Fruit fly (Drosophila melanogaster) whole organism, embryonic: ENCODE data around the gene CG8329.

Experiments
- B-H2 ChIP-seq: fragments of 200-800 bp; sonication (Bioruptor generic); optimal IDR thresholded peaks from 2 replicates; lab custom pipeline; 2018; ENCODE audit warnings: missing biosample characterization, mild to moderate bottlenecking, missing genetic modification characterization
- Bdp1 ChIP-seq: fragments of 200-800 bp; sonication (Bioruptor generic); optimal IDR thresholded peaks from 3 replicates; lab custom pipeline; 2016; ENCODE audit warnings: missing biosample characterization, missing genetic modification characterization
- CG10543 ChIP-seq: fragments of 200-800 bp; sonication (Bioruptor generic); optimal IDR thresholded peaks from 3 replicates; lab custom pipeline; 2017; ENCODE audit warnings: missing biosample characterization, mild to moderate bottlenecking, missing genetic modification characterization, moderate library complexity
- CG11093 ChIP-seq: fragments of 200-800 bp; sonication (Bioruptor generic); IDR thresholded peaks from 3 replicates; pipeline ENCODE4 v1.3.6; 2022; ENCODE audit warnings: missing biosample characterization, missing genetic modification characterization
- CG11723 ChIP-seq: fragments of 200-800 bp; sonication (Bioruptor generic); optimal IDR thresholded peaks from 2 replicates; lab custom pipeline; 2017; ENCODE audit warnings: missing biosample characterization, mild to moderate bottlenecking, missing genetic modification characterization
- CG14667 ChIP-seq: fragments of 200-800 bp; sonication (Bioruptor generic); IDR thresholded peaks from 2 replicates; pipeline ENCODE4 v1.3.6; 2022; ENCODE audit warnings: missing biosample characterization, missing genetic modification characterization
- CG18262 ChIP-seq: fragments of 200-800 bp; optimal IDR thresholded peaks from 3 replicates; lab custom pipeline; 2019; ENCODE audit warnings: missing biosample characterization, mild to moderate bottlenecking, missing genetic modification characterization, moderate library complexity
- CG31388 ChIP-seq: fragments of 200-800 bp; sonication (Bioruptor generic); optimal IDR thresholded peaks from 2 replicates; lab custom pipeline; 2016; ENCODE audit warnings: missing biosample characterization, missing genetic modification characterization
- CG34376 ChIP-seq: fragments of 200-800 bp; sonication (Bioruptor generic); optimal IDR thresholded peaks from 2 replicates; lab custom pipeline; 2018; ENCODE audit warnings: missing biosample characterization, mild to moderate bottlenecking, missing genetic modification characterization
- CG34422 ChIP-seq: fragments of 200-800 bp; sonication (Bioruptor generic); IDR thresholded peaks from 3 replicates; pipeline ENCODE4 v1.3.6; 2022; ENCODE audit warnings: missing biosample characterization, missing genetic modification characterization
- CG4328 ChIP-seq: fragments of 200-800 bp; sonication (Bioruptor generic); optimal IDR thresholded peaks from 3 replicates; lab custom pipeline; 2017; ENCODE audit warnings: missing biosample characterization, missing genetic modification reagents, missing genetic modification characterization
- CG7556 ChIP-seq: fragments of 200-800 bp; sonication (Bioruptor generic); optimal IDR thresholded peaks from 2 replicates; lab custom pipeline; 2017; ENCODE audit warnings: missing biosample characterization, mild to moderate bottlenecking, missing genetic modification characterization
- CG7786 ChIP-seq: fragments of 200-800 bp; sonication (Bioruptor generic); optimal IDR thresholded peaks from 2 replicates; lab custom pipeline; 2016; ENCODE audit warnings: missing biosample characterization, missing genetic modification characterization
- CG9727 ChIP-seq: fragments of 200-800 bp; sonication (Bioruptor generic); optimal IDR thresholded peaks from 3 replicates; lab custom pipeline; 2017; ENCODE audit warnings: missing biosample characterization, mild to moderate bottlenecking, missing genetic modification characterization
- Dek ChIP-seq: fragments of 200-800 bp; sonication (Bioruptor generic); optimal IDR thresholded peaks from 3 replicates; lab custom pipeline; 2019; ENCODE audit warnings: missing biosample characterization, mild to moderate bottlenecking, missing genetic modification characterization, moderate library complexity
- E2f2 ChIP-seq: fragments of 200-800 bp; sonication (Bioruptor generic); IDR thresholded peaks from 2 replicates; pipeline ENCODE4 v1.3.6; 2022; ENCODE audit warnings: missing biosample characterization, missing genetic modification characterization
- Hand ChIP-seq: fragments of 200-800 bp; sonication (Bioruptor generic); optimal IDR thresholded peaks from 2 replicates; lab custom pipeline; 2017; ENCODE audit warnings: mild to moderate bottlenecking, missing biosample characterization, missing genetic modification reagents, missing genetic modification characterization
- Hr51 ChIP-seq, 2 experiments: fragments of 200-800 bp; sonication (Bioruptor generic); optimal IDR thresholded peaks; 2 replicates in 1 of 2; 3 replicates in 1 of 2; lab custom pipeline; 2016 to 2018; ENCODE audit warnings: missing biosample characterization in 2 of 2, missing genetic modification characterization in 2 of 2, mild to moderate bottlenecking in 1 of 2, moderate library complexity in 1 of 2
- Hr78 ChIP-seq, 2 experiments: fragments of 200-800 bp in 1 of 2; fragments of >200 bp in 1 of 2; sonication (Bioruptor generic) in 1 of 2; optimal IDR thresholded peaks; 2 replicates each; lab custom pipeline; 2017 to 2019; ENCODE audit warnings: missing biosample characterization in 2 of 2, missing genetic modification characterization in 2 of 2, mild to moderate bottlenecking in 1 of 2, moderate library complexity in 1 of 2
- Hsf ChIP-seq: fragments of 200-800 bp; sonication (Bioruptor generic); optimal IDR thresholded peaks from 3 replicates; lab custom pipeline; 2016; ENCODE audit warnings: missing biosample characterization, missing genetic modification characterization
- Med ChIP-seq: fragments of 200-800 bp; sonication (Bioruptor generic); peaks from one replicate; lab custom pipeline; 2016; ENCODE audit warnings: missing biosample characterization, missing genetic modification characterization, mild to moderate bottlenecking, inconsistent platforms, moderate library complexity
- Nf-YB ChIP-seq: fragments of 200-800 bp; sonication (Bioruptor generic); optimal IDR thresholded peaks from 3 replicates; lab custom pipeline; 2019; ENCODE audit warnings: missing biosample characterization, mild to moderate bottlenecking, missing genetic modification characterization, moderate library complexity
- PHDP ChIP-seq: fragments of 200-800 bp; sonication (Bioruptor generic); optimal IDR thresholded peaks from 3 replicates; lab custom pipeline; 2018; ENCODE audit warnings: missing biosample characterization, mild to moderate bottlenecking, missing genetic modification characterization, moderate library complexity
- Pdp1 ChIP-seq, 2 experiments: fragments of 200-800 bp; sonication (Bioruptor generic); optimal IDR thresholded peaks; 3 replicates each; lab custom pipeline; 2016; ENCODE audit warnings: missing biosample characterization in 2 of 2, missing genetic modification characterization in 2 of 2, mild to moderate bottlenecking in 1 of 2, moderate library complexity in 1 of 2
- Taf1 ChIP-seq: fragments of 200-800 bp; sonication (Bioruptor generic); IDR thresholded peaks from 2 replicates; pipeline ENCODE4 v1.3.6; 2022; ENCODE audit warnings: missing biosample characterization, missing genetic modification characterization
- bbx ChIP-seq: fragments of 200-800 bp; sonication (Bioruptor generic); IDR thresholded peaks from 2 replicates; pipeline ENCODE4 v1.3.6; 2022; ENCODE audit warnings: missing biosample characterization, missing genetic modification characterization; ENCODE audit not compliant: partially characterized antibody
- cad ChIP-seq: fragments of >200 bp; optimal IDR thresholded peaks from 2 replicates; lab custom pipeline; 2017; ENCODE audit warnings: missing biosample characterization, missing genetic modification characterization
- cg ChIP-seq: fragments of 200-800 bp; sonication (Bioruptor generic); optimal IDR thresholded peaks from 3 replicates; lab custom pipeline; 2019; ENCODE audit warnings: missing biosample characterization, mild to moderate bottlenecking, missing genetic modification characterization, moderate library complexity
- crp ChIP-seq, 2 experiments: fragments of 200-800 bp; sonication (Bioruptor generic); optimal IDR thresholded peaks; 2 replicates in 1 of 2; 3 replicates in 1 of 2; lab custom pipeline; 2017; ENCODE audit warnings: missing biosample characterization in 2 of 2, missing genetic modification characterization in 2 of 2, mild to moderate bottlenecking in 1 of 2, moderate library complexity in 1 of 2
- cwo ChIP-seq: fragments of 200-800 bp; sonication (Bioruptor generic); optimal IDR thresholded peaks from 3 replicates; lab custom pipeline; 2017; ENCODE audit warnings: missing biosample characterization, missing genetic modification characterization, mild to moderate bottlenecking, moderate library complexity, missing genetic modification reagents
- da ChIP-seq: fragments of 200-800 bp; sonication (Bioruptor generic); optimal IDR thresholded peaks from 2 replicates; lab custom pipeline; 2016; ENCODE audit warnings: missing biosample characterization, missing genetic modification characterization
- fd64A ChIP-seq: fragments of 200-800 bp; sonication (Bioruptor generic); optimal IDR thresholded peaks from 3 replicates; lab custom pipeline; 2018; ENCODE audit warnings: missing biosample characterization, mild to moderate bottlenecking, missing genetic modification characterization
- her ChIP-seq: fragments of 200-800 bp; sonication (Bioruptor generic); optimal IDR thresholded peaks from 2 replicates; lab custom pipeline; 2016; ENCODE audit warnings: missing biosample characterization, missing genetic modification characterization
- klu ChIP-seq: fragments of 200-800 bp; sonication (Bioruptor generic); IDR thresholded peaks from 2 replicates; pipeline ENCODE4 v1.3.6; 2022; ENCODE audit warnings: missing biosample characterization, missing genetic modification characterization
- psq ChIP-seq: fragments of 200-800 bp; sonication (Bioruptor generic); optimal IDR thresholded peaks from 2 replicates; lab custom pipeline; 2017; ENCODE audit warnings: missing biosample characterization, missing genetic modification characterization
- ranshi ChIP-seq: fragments of 200-800 bp; sonication (Bioruptor generic); IDR thresholded peaks from 2 replicates; pipeline ENCODE4 v1.3.6; 2022; ENCODE audit warnings: missing biosample characterization, missing genetic modification characterization
- sens ChIP-seq: fragments of 200-800 bp; sonication (Bioruptor generic); peaks from one replicate; lab custom pipeline; 2016; ENCODE audit warnings: missing biosample characterization, missing genetic modification characterization
- sens-2 ChIP-seq: fragments of 200-800 bp; sonication (Bioruptor generic); IDR thresholded peaks from 2 replicates; pipeline ENCODE4 v1.3.6; 2022; ENCODE audit warnings: missing biosample characterization, missing genetic modification characterization
- sisA ChIP-seq: fragments of 200-800 bp; sonication (Bioruptor generic); IDR thresholded peaks from 2 replicates; pipeline ENCODE4 v1.3.6; 2022; ENCODE audit warnings: missing biosample characterization, missing genetic modification characterization
- sug ChIP-seq: fragments of 200-800 bp; optimal IDR thresholded peaks from 2 replicates; lab custom pipeline; 2019; ENCODE audit warnings: missing biosample characterization, mild to moderate bottlenecking, missing genetic modification characterization, moderate library complexity
- unpg ChIP-seq: fragments of 200-800 bp; sonication (Bioruptor generic); optimal IDR thresholded peaks from 3 replicates; lab custom pipeline; 2018; ENCODE audit warnings: missing biosample characterization, mild to moderate bottlenecking, missing genetic modification characterization, moderate library complexity
- z ChIP-seq: fragments of 200-800 bp; sonication (Bioruptor generic); IDR thresholded peaks from 3 replicates; pipeline ENCODE4 v1.3.6; 2022; ENCODE audit warnings: missing biosample characterization, missing genetic modification characterization

Gene CG8329

DNA sequence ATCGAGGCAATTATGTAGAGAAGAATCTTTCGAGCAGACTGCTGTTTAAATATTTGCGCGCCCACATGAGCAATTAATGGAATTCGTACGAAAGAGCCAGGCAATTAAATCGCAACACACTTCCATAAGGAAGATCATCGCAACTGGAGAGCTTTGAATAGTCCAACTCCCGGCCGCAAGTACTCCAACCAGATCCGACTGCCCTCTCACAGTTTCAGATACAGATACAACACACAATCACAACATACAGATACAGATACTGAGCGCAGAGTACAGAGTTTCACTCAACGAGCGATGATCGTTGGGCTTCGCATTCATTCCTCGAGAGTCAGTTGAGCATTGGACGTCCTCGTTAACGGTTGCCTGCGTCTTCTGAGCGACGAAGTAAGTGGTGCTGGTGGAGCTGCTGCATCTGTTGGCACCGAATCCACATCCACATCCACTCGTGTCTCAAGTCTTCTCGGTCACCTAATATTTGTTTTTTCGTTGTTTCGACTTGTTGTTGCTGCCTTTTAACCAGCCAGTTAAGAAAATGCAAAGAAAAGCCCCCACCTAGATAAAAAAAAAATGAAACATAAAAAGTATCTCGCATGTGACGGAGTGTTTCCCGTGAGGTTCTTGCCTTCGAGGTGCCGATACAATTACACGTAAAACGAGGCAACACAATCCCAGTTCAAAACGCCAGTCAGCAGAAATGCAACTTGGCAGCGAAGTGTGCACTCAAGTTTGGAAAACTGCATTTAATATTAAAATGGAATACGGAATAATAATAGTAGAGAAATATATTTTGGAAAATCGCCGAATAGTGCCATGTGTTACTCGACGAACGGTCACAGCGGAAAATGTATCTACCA is 23.1 kb upstream of the CG8329 start, which contains the start of gene LanB2 (continued):
- TF ChIP-seq CG11723 (GFP tag; lab: Kevin White, UChicago), result no peak
- peak; percentile 47 for TF ChIP-seq B-H2 (GFP tag; lab: Kevin White, UChicago)
- TF ChIP-seq ranshi, result no peak
- no peak for TF ChIP-seq Hr51 (GFP tag; optimal IDR thresholded peaks at IDR 0.05; lab: Kevin White, UChicago)
- no peak for TF ChIP-seq Bdp1 (GFP tag; lab: Kevin White, UChicago)
- no peak for TF ChIP-seq da (GFP tag; lab: Kevin White, UChicago)
- no peak for TF ChIP-seq CG18262 (tag; lab: Kevin White, UChicago)
- no peak for TF ChIP-seq CG11093 (GFP tag; lab: Robert Waterston, UW)
- peak; percentile 63 for TF ChIP-seq CG34376 (GFP tag; lab: Kevin White, UChicago)
- no peak for TF ChIP-seq CG4328 (GFP tag; lab: Kevin White, UChicago)
- peak; percentile 45 for TF ChIP-seq Hand (GFP tag; lab: Kevin White, UChicago)
- no peak for TF ChIP-seq Hsf

DNA sequence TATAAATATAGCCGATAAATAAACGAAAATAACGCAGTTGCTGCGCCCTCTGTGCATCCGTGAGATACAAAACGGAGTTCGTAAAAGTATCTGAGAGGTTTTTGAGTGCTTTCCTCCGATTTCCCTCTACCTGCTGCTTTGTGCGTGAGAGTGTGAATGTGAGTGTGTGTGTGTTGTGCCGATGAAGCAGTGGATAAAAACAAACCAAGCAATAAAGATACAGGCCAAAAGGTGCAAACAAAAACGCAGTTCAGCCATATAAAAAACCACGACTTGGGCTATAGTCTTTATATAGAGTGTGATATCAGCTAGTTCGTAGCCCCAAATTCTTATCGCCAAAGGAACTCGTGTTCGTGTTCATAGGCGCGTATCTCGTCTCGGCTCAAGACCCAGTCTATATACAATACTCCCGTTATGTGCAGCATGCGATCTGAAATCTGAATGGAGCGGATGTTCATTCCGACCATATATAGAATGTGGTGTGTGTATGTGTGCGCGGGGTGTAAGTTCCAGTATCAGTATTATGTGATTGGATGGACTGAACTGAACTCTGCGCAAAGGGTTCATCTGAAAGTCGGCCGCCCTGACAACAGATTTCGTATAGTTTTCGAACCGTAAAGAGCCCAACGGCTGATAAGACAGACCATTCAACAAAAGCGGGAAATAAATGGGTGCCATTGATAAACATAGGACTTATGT is 22.3 kb upstream of the CG8329 start:
- TF ChIP-seq fd64A (GFP tag; lab: Kevin White, UChicago) (no peak), Hr78 (GFP tag; optimal IDR thresholded peaks at IDR 0.05; lab: Kevin White, UChicago) (peak in 1 of 2 experiments; percentile 77), z (GFP tag; lab: Robert Waterston, UW) (peak; percentile 95), bbx (0 out of 2 replicates have a peak, but pooled peaks have one; percentile 13), sens-2 (0 out of 2 replicates have a peak, but pooled peaks have one; percentile 10), CG10543 (peak; percentile 39), E2f2 (0 out of 2 replicates have a peak, but pooled peaks have one; percentile 12), klu (GFP tag; lab: Robert Waterston, UW) (no peak), Taf1 (no peak), CG14667 (no peak), cad (GFP tag; lab: Kevin White, UChicago) (peak; percentile 20), psq (GFP tag; lab: Kevin White, UChicago) (peak; percentile 48), Dek (tag; lab: Kevin White, UChicago) (no peak), CG9727 (GFP tag; lab: Kevin White, UChicago) (peak; percentile 38), cwo (peak; percentile 11), cg (GFP tag; lab: Kevin White, UChicago) (peak; percentile 75), CG34376 (GFP tag; lab: Kevin White, UChicago) (peak; percentile 91), CG34422 (GFP tag; lab: Robert Waterston, UW) (peak; percentile 31; the same call in 1 of the 3 replicates), Nf-YB (GFP tag; lab: Kevin White, UChicago) (peak; percentile 52), sisA (GFP tag; lab: Robert Waterston, UW) (no peak), Med (GFP tag; lab: Kevin White, UChicago) (peak; percentile 61), CG31388 (GFP tag; lab: Kevin White, UChicago) (no peak), sens (peak; percentile 62), crp (GFP tag; optimal IDR thresholded peaks at IDR 0.05; lab: Kevin White, UChicago) (no peak), sug (tag; lab: Kevin White, UChicago) (peak; percentile 65), CG7786 (GFP tag; lab: Kevin White, UChicago) (no peak), PHDP (tag; lab: Kevin White, UChicago) (peak; percentile 2), unpg (GFP tag; lab: Kevin White, UChicago) (no peak), Pdp1 (GFP tag; optimal IDR thresholded peaks at IDR 0.05; lab: Kevin White, UChicago) (peak in 1 of 2 experiments; percentile 83), CG7556 (GFP tag; lab: Kevin White, UChicago) (no peak), her (GFP tag; lab: Kevin White, UChicago) (no peak)
- TF ChIP-seq, all 482 proteins: peak for 19
